Fruit fly (Drosophila melanogaster) whole organism, embryonic: Measurements from ENCODE around the gene CG45049.

Experiments
- TFAM ChIP-seq: fragments of 200-800 bp; sonication (Bioruptor generic); optimal IDR thresholded peaks from 2 replicates; lab custom pipeline; 2017; ENCODE audit warnings: missing biosample characterization, missing genetic modification characterization, inconsistent platforms
- ase ChIP-seq: fragments of 200-800 bp; sonication (Bioruptor generic); IDR thresholded peaks from 3 replicates; pipeline ENCODE4 v1.3.6; 2022; ENCODE audit warnings: missing biosample characterization, missing genetic modification characterization
- nerfin-1 ChIP-seq: fragments of 200-800 bp; sonication (Bioruptor generic); optimal IDR thresholded peaks from 3 replicates; lab custom pipeline; 2019; ENCODE audit warnings: missing biosample characterization, mild to moderate bottlenecking, missing genetic modification characterization, moderate library complexity
- ranshi ChIP-seq: fragments of 200-800 bp; sonication (Bioruptor generic); IDR thresholded peaks from 2 replicates; pipeline ENCODE4 v1.3.6; 2022; ENCODE audit warnings: missing biosample characterization, missing genetic modification characterization

- peak; percentile 31 for TF ChIP-seq nerfin-1
- no peak for TF ChIP-seq TFAM (GFP tag; lab: Kevin White, UChicago)
- no peak for TF ChIP-seq ase (GFP tag; lab: Robert Waterston, UW)
- TF ChIP-seq ranshi (GFP tag; lab: Robert Waterston, UW): no peak
Observed at dm6 chr3R:22717863-22718262, 8.9 kb upstream of the CG45049 start.
